Worm (Caenorhabditis elegans) whole organism, late embryonic: Measurements from ENCODE around the gene clec-78.
A peak's percentile ranks its signal among the peaks of the same experiment; 100 is the strongest.

Experiments used
- C08G9.2 ChIP-seq: sonication (generic microtip); optimal IDR thresholded peaks from 2 replicates; lab custom pipeline; 2016; ENCODE audit warnings: mild to moderate bottlenecking, missing genetic modification characterization, moderate library complexity, missing compliant biosample characterization
- F13H6.1 ChIP-seq: sonication (generic microtip); optimal IDR thresholded peaks from 2 replicates; lab custom pipeline; 2016; ENCODE audit warnings: missing genetic modification characterization, missing compliant biosample characterization
- Y22D7AL.16 ChIP-seq: sonication (generic microtip); optimal IDR thresholded peaks from 2 replicates; lab custom pipeline; 2016; ENCODE audit warnings: missing genetic modification characterization, missing compliant biosample characterization
- ahr-1 ChIP-seq: sonication (generic microtip); optimal IDR thresholded peaks from 2 replicates; lab custom pipeline; 2016; ENCODE audit warnings: missing genetic modification characterization, missing compliant biosample characterization
- ama-1 ChIP-seq: fragments of 150-350 bp; optimal IDR thresholded peaks from 2 replicates; lab custom pipeline; 2014
- ceh-14 ChIP-seq: sonication (generic microtip); optimal IDR thresholded peaks from 2 replicates; lab custom pipeline; 2016; ENCODE audit warnings: missing genotype, missing genetic modification characterization, missing compliant biosample characterization
- ceh-18 ChIP-seq: sonication (generic microtip); optimal IDR thresholded peaks from 2 replicates; lab custom pipeline; 2016; ENCODE audit warnings: missing genetic modification characterization, missing compliant biosample characterization
- ceh-31 ChIP-seq: sonication (generic microtip); optimal IDR thresholded peaks from 2 replicates; lab custom pipeline; 2016; ENCODE audit warnings: missing genetic modification characterization, missing compliant biosample characterization
- ceh-34 ChIP-seq: sonication (generic microtip); optimal IDR thresholded peaks from 2 replicates; lab custom pipeline; 2016; ENCODE audit warnings: mild to moderate bottlenecking, missing genetic modification characterization, missing compliant biosample characterization
- ceh-45 ChIP-seq: fragments of 200-800 bp; sonication (Bioruptor generic); IDR thresholded peaks from 2 replicates; pipeline ENCODE4 v1.3.6; 2022; ENCODE audit warnings: missing genetic modification reagents, missing genetic modification characterization, missing compliant biosample characterization
- ceh-6 ChIP-seq: fragments of 200-800 bp; sonication (Bioruptor generic); optimal IDR thresholded peaks from 2 replicates; lab custom pipeline; 2018; ENCODE audit warnings: mild to moderate bottlenecking, missing genetic modification characterization, missing compliant biosample characterization
- ceh-9 ChIP-seq: sonication (generic microtip); optimal IDR thresholded peaks from 2 replicates; lab custom pipeline; 2016; ENCODE audit warnings: mild to moderate bottlenecking, missing genetic modification characterization, inconsistent platforms, missing compliant biosample characterization
- che-1 ChIP-seq: sonication (generic microtip); optimal IDR thresholded peaks from 2 replicates; lab custom pipeline; 2016; ENCODE audit warnings: mild to moderate bottlenecking, missing genetic modification characterization, missing compliant biosample characterization
- elt-2 ChIP-seq: sonication (generic microtip); optimal IDR thresholded peaks from 2 replicates; lab custom pipeline; 2016; ENCODE audit warnings: missing genetic modification reagents, missing genetic modification characterization, missing compliant biosample characterization
- ets-4 ChIP-seq: sonication (generic microtip); optimal IDR thresholded peaks from 2 replicates; lab custom pipeline; 2016; ENCODE audit warnings: missing genetic modification characterization, missing compliant biosample characterization
- fax-1 ChIP-seq: sonication (generic microtip); optimal IDR thresholded peaks from 2 replicates; lab custom pipeline; 2016; ENCODE audit warnings: missing genotype, missing genetic modification characterization, missing compliant biosample characterization
- hlh-13 ChIP-seq: fragments of 200-800 bp; sonication (Bioruptor generic); optimal IDR thresholded peaks from 2 replicates; lab custom pipeline; 2018; ENCODE audit warnings: mild to moderate bottlenecking, missing genetic modification characterization, missing compliant biosample characterization
- hlh-15 ChIP-seq: sonication (generic microtip); optimal IDR thresholded peaks from 2 replicates; lab custom pipeline; 2016; ENCODE audit warnings: missing genetic modification characterization, missing compliant biosample characterization
- hlh-6 ChIP-seq: sonication (generic microtip); optimal IDR thresholded peaks from 2 replicates; lab custom pipeline; 2016; ENCODE audit warnings: missing genotype, missing genetic modification characterization, missing compliant biosample characterization
- mec-3 ChIP-seq: sonication (generic microtip); optimal IDR thresholded peaks from 2 replicates; lab custom pipeline; 2016; ENCODE audit warnings: borderline replicate concordance, missing genetic modification characterization, missing compliant biosample characterization
- nfya-1 ChIP-seq: sonication (generic microtip); optimal IDR thresholded peaks from 2 replicates; lab custom pipeline; 2017; ENCODE audit warnings: missing genetic modification characterization, mild to moderate bottlenecking, missing compliant biosample characterization, antibody characterized with exemption, moderate library complexity
- nhr-11 ChIP-seq: fragments of 150-350 bp; optimal IDR thresholded peaks from 2 replicates; lab custom pipeline; 2014; ENCODE audit warnings: missing biosample characterization, missing genetic modification characterization
- odd-2 ChIP-seq: sonication (generic microtip); optimal IDR thresholded peaks from 2 replicates; lab custom pipeline; 2017; ENCODE audit warnings: antibody characterized with exemption, mild to moderate bottlenecking, missing genetic modification characterization, missing compliant biosample characterization
- pqm-1 ChIP-seq: sonication (generic microtip); optimal IDR thresholded peaks from 2 replicates; lab custom pipeline; 2016; ENCODE audit warnings: missing genetic modification characterization, missing compliant biosample characterization
- pros-1 ChIP-seq: fragments of 150-350 bp; optimal IDR thresholded peaks from 2 replicates; lab custom pipeline; 2014; ENCODE audit warnings: missing biosample characterization, missing genetic modification reagents, missing genetic modification characterization
- sdc-2 ChIP-seq: sonication (generic microtip); optimal IDR thresholded peaks from 2 replicates; lab custom pipeline; 2016; ENCODE audit warnings: missing genotype, missing genetic modification characterization, missing compliant biosample characterization
- sox-4 ChIP-seq: sonication (generic microtip); optimal IDR thresholded peaks from 2 replicates; lab custom pipeline; 2017; ENCODE audit warnings: mild to moderate bottlenecking, missing genetic modification characterization, inconsistent platforms, missing compliant biosample characterization
- syd-9 ChIP-seq: sonication (generic microtip); optimal IDR thresholded peaks from 2 replicates; lab custom pipeline; 2016; ENCODE audit warnings: mild to moderate bottlenecking, missing genetic modification characterization, moderate library complexity, missing compliant biosample characterization
- tbx-2 ChIP-seq: sonication (generic microtip); optimal IDR thresholded peaks from 2 replicates; lab custom pipeline; 2016; ENCODE audit warnings: missing genetic modification characterization, missing compliant biosample characterization
- tbx-7 ChIP-seq: sonication (generic microtip); optimal IDR thresholded peaks from 2 replicates; lab custom pipeline; 2016; ENCODE audit warnings: missing genotype, missing genetic modification characterization, missing compliant biosample characterization
- unc-3 ChIP-seq, 2 experiments: fragments of 200-800 bp in 1 of 2; sonication (Bioruptor generic) in 1 of 2; sonication (generic microtip) in 1 of 2; conservative IDR thresholded peaks in 1 of 2; optimal IDR thresholded peaks in 1 of 2; 2 replicates each; pipeline versions ENCODE4 v1.3.6 to Lab custom; 2016 to 2022; ENCODE audit warnings: missing compliant biosample characterization in 2 of 2, missing genetic modification characterization in 2 of 2, missing genetic modification reagents in 1 of 2
- unc-42 ChIP-seq: sonication (generic microtip); optimal IDR thresholded peaks from 2 replicates; lab custom pipeline; 2016; ENCODE audit warnings: missing genotype, missing genetic modification characterization, missing compliant biosample characterization
- unc-55 ChIP-seq: sonication (generic microtip); optimal IDR thresholded peaks from 2 replicates; lab custom pipeline; 2017; ENCODE audit warnings: missing biosample characterization, missing genetic modification reagents, missing genetic modification characterization
- unc-86 ChIP-seq: sonication (generic microtip); optimal IDR thresholded peaks from 2 replicates; lab custom pipeline; 2016; ENCODE audit warnings: missing genetic modification characterization, missing compliant biosample characterization
- zip-5 ChIP-seq: sonication (generic microtip); optimal IDR thresholded peaks from 2 replicates; lab custom pipeline; 2016; ENCODE audit warnings: missing genetic modification characterization, missing compliant biosample characterization

The clec-78 gene

DNA sequence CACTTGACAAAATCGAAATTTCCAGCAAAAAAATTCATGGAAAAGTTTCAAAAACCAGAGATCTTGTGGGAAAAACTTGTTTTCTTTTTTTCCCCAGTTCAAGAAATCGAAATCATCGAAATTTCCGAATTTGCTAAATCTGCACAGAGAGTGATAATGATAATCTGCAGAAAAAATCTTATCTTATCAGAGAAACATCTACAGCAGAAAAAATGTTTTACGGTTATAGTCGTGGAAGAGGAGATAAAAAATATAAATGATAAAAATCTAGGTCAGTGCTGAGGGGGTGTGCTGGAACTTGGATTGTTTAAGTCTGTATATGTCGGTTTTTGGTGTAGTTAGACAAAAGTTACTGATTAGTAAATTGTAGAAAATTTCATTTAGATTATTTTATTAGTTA, 43.4 kb downstream of the clec-78 start:
- TF ChIP-seq unc-86 (tag; lab: Kevin White, UChicago) (no peak), elt-2 (peak; percentile 83)
- TF ChIP-seq, all 69 proteins: peak for 1

DNA sequence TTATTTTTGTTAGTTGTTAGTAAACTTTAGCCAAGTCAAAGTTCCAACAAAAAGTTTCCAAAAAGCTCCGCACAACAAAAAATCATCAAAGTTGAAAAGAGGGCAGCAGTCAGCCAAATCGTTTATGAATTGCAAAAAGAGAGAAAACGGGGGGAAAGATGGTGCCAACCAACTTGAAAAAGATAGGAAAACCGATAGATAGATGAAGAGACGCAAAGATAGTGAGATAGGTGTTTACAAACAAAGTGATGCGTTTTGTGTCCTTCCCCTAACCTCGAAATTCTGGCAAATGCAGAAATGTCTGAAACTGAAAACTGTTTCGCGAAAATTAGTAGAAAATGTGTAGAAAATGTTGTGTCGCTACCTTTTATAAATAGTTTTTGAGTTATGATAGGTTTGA, 44.6 kb downstream of the clec-78 start:
- TF ChIP-seq ama-1 (lab: Kevin White, UChicago) (no peak), nhr-11 (tag; lab: Kevin White, UChicago) (no peak), unc-55 (GFP tag; lab: Kevin White, UChicago) (no peak), C08G9.2 (tag; lab: Kevin White, UChicago) (no peak), F13H6.1 (tag; lab: Kevin White, UChicago) (no peak), Y22D7AL.16 (tag; lab: Kevin White, UChicago) (no peak), ceh-9 (no peak), unc-3 (GFP tag; conservative IDR thresholded peaks at IDR 0.05; lab: Robert Waterston, UW) (no peak), unc-3 (tag; optimal IDR thresholded peaks at IDR 0.05; lab: Kevin White, UChicago) (no peak), che-1 (tag; lab: Kevin White, UChicago) (no peak), pros-1 (tag; lab: Kevin White, UChicago) (no peak), hlh-6 (no peak), hlh-13 (GFP tag; lab: Kevin White, UChicago) (no peak)

DNA sequence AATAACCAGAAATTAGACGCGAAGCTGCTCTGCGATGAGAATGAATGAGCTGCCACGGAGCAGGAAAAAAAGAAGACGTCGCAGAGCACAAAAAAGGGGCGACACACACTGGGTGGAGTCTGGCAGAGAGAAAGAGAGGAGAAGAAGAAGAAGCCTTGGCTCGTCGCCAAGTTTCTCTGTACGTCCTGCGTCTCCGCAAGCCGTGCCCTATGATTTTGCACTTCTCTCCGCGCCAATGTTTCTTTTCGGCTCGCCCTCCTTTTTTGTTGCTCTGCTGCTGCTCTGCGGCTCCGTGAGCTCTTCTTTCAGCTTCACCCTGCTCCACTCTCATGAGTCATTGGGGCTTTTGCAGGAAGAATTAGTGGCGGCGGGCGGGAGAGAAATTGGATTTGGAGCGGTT, 46.0 kb downstream of the clec-78 start, which contains the start of gene hlh-30:
hlh-30 (minus strand) TSS at position 69 of the 400 bp plus-strand sequence.
- TF ChIP-seq Y22D7AL.16 (tag; lab: Kevin White, UChicago) (no peak), ceh-45 (GFP tag; lab: Robert Waterston, UW) (no peak), ceh-18 (peak; percentile 52), mec-3 (tag; lab: Kevin White, UChicago) (no peak), unc-42 (peak; percentile 87), pqm-1 (tag; lab: Kevin White, UChicago) (no peak), ceh-14 (tag; lab: Kevin White, UChicago) (peak; percentile 42), sdc-2 (tag; lab: Kevin White, UChicago) (peak; percentile 37), ceh-34 (no peak), tbx-2 (tag; lab: Kevin White, UChicago) (peak; percentile 40), ceh-6 (GFP tag; lab: Kevin White, UChicago) (no peak), ets-4 (tag; lab: Kevin White, UChicago) (no peak), ceh-31 (peak; percentile 70)
- TF ChIP-seq, all 69 proteins: peak for 6

DNA sequence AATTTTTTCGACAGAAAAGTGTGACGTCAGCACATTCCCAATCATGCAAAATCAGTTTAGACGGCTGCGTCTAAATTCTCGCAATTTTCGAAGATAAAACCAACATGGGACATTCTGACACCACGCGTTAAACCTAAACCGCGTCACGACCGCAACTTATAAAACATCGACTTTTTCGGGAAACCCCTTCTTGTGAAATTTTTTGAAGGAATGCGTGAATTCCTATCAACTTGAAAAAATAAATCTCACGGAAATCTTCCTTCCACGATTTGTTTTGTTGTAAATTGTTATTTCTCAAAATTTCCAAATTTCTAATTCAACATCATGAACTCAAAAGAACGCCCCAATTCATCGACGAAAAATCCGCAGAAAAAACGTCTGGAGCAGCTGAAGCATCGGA, 51.1 kb downstream of the clec-78 start, which contains the start of gene F35F11.2:
F35F11.2 (plus strand) TSS at position 301 of the 400 bp plus-strand sequence.
- TF ChIP-seq hlh-15 (no peak), zip-5 (tag; lab: Kevin White, UChicago) (no peak), nfya-1 (tag; lab: Kevin White, UChicago) (no peak), sox-4 (no peak), ceh-31 (no peak), hlh-6 (no peak), ceh-9 (no peak), tbx-7 (tag; lab: Kevin White, UChicago) (no peak), odd-2 (tag; lab: Kevin White, UChicago) (no peak), syd-9 (tag; lab: Kevin White, UChicago) (no peak), ceh-45 (GFP tag; lab: Robert Waterston, UW) (no peak), che-1 (tag; lab: Kevin White, UChicago) (no peak), ceh-14 (tag; lab: Kevin White, UChicago) (no peak), Y22D7AL.16 (tag; lab: Kevin White, UChicago) (no peak), unc-86 (tag; lab: Kevin White, UChicago) (no peak), nhr-11 (tag; lab: Kevin White, UChicago) (no peak), ahr-1 (tag; lab: Kevin White, UChicago) (no peak), fax-1 (tag; lab: Kevin White, UChicago) (no peak), unc-3 (GFP tag; conservative IDR thresholded peaks at IDR 0.05; lab: Robert Waterston, UW) (no peak), unc-3 (tag; optimal IDR thresholded peaks at IDR 0.05; lab: Kevin White, UChicago) (no peak), elt-2 (no peak)
